Worm (Caenorhabditis elegans) whole organism, L4 larva: ENCODE measurements around the gene C38C6.3.

ENCODE experiments used
- F44E2.7 ChIP-seq: fragments of 200-800 bp; sonication (Bioruptor generic); IDR thresholded peaks from 2 replicates; pipeline ENCODE4 v2.1.2; 2022; ENCODE audit warnings: missing genetic modification characterization, missing compliant biosample characterization
- T20F7.1 ChIP-seq: fragments of 200-800 bp; sonication (Bioruptor generic); optimal IDR thresholded peaks from 2 replicates; lab custom pipeline; 2018; ENCODE audit warnings: mild to moderate bottlenecking, missing genetic modification characterization, missing compliant biosample characterization
- T26A8.4 ChIP-seq: fragments of 200-800 bp; sonication (Bioruptor generic); IDR thresholded peaks from 2 replicates; pipeline ENCODE4 v1.3.6; 2022; ENCODE audit warnings: missing genetic modification characterization, missing compliant biosample characterization
- Y105C5A.15 ChIP-seq: fragments of 200-800 bp; sonication (Bioruptor generic); IDR thresholded peaks from 2 replicates; pipeline ENCODE4 v1.3.6; 2022; ENCODE audit warnings: missing genetic modification characterization, missing compliant biosample characterization
- Y5F2A.4 ChIP-seq: fragments of 200-800 bp; sonication (Bioruptor generic); optimal IDR thresholded peaks from 2 replicates; lab custom pipeline; 2018; ENCODE audit warnings: mild to moderate bottlenecking, missing genetic modification characterization, missing compliant biosample characterization
- ZK337.2 ChIP-seq: fragments of 200-800 bp; sonication (Bioruptor generic); IDR thresholded peaks from 2 replicates; pipeline ENCODE4 v1.3.6; 2022; ENCODE audit warnings: missing genetic modification reagents, missing genetic modification characterization, missing compliant biosample characterization
- ZK546.5 ChIP-seq, 2 experiments: sonication (generic microtip); optimal IDR thresholded peaks; 2 replicates each; lab custom pipeline; 2017; ENCODE audit warnings: missing biosample characterization in 2 of 2, missing genetic modification characterization in 2 of 2
- arid-1 ChIP-seq: fragments of 200-800 bp; sonication (Bioruptor generic); conservative IDR thresholded peaks from 2 replicates; pipeline ENCODE4 v1.3.6; 2022; ENCODE audit warnings: missing genetic modification reagents, missing genetic modification characterization, missing compliant biosample characterization
- ceh-20 ChIP-seq: fragments of 200-800 bp; sonication (Bioruptor generic); IDR thresholded peaks from 2 replicates; pipeline ENCODE4 v1.3.6; 2022; ENCODE audit warnings: missing genetic modification reagents, missing genetic modification characterization, missing compliant biosample characterization
- ceh-28 ChIP-seq: fragments of 150-350 bp; optimal IDR thresholded peaks from 2 replicates; lab custom pipeline; 2014; ENCODE audit warnings: missing biosample characterization, missing genetic modification reagents, missing genetic modification characterization
- ctbp-1 ChIP-seq: fragments of 200-800 bp; sonication (Bioruptor generic); IDR thresholded peaks from 2 replicates; pipeline ENCODE4 v1.3.6; 2022; ENCODE audit warnings: missing genetic modification reagents, missing genetic modification characterization, missing compliant biosample characterization
- daf-19 ChIP-seq: fragments of 200-800 bp; sonication (Bioruptor generic); conservative IDR thresholded peaks from 2 replicates; pipeline ENCODE4 v1.3.6; 2022; ENCODE audit warnings: missing genetic modification characterization, missing compliant biosample characterization
- dmd-8 ChIP-seq: fragments of 200-800 bp; sonication (Bioruptor generic); IDR thresholded peaks from 2 replicates; pipeline ENCODE4 v1.3.6; 2022; ENCODE audit warnings: missing genetic modification characterization, missing compliant biosample characterization
- dmd-9 ChIP-seq: fragments of 200-800 bp; sonication (Bioruptor generic); IDR thresholded peaks from 2 replicates; pipeline ENCODE4 v1.3.6; 2022; ENCODE audit warnings: missing genetic modification reagents, missing genetic modification characterization, missing compliant biosample characterization
- dve-1 ChIP-seq: sonication (generic microtip); optimal IDR thresholded peaks from 2 replicates; lab custom pipeline; 2017; ENCODE audit warnings: antibody characterized with exemption, mild to moderate bottlenecking, missing genetic modification characterization, missing compliant biosample characterization; ENCODE audit not compliant: insufficient read depth
- egl-27 ChIP-seq: sonication (generic microtip); optimal IDR thresholded peaks from 3 replicates; lab custom pipeline; 2017; ENCODE audit warnings: missing biosample characterization, missing genetic modification reagents, missing genetic modification characterization
- fkh-10 ChIP-seq: fragments of 150-350 bp; optimal IDR thresholded peaks from 2 replicates; lab custom pipeline; 2014; ENCODE audit warnings: missing biosample characterization, missing genetic modification reagents, missing genetic modification characterization
- hif-1 ChIP-seq, 2 experiments: sonication (generic microtip); optimal IDR thresholded peaks; 2 replicates each; lab custom pipeline; 2016 to 2017; ENCODE audit warnings: missing compliant biosample characterization in 2 of 2, missing genetic modification characterization in 2 of 2, missing genetic modification reagents in 2 of 2, missing genotype in 2 of 2, mild to moderate bottlenecking in 1 of 2
- hlh-30 ChIP-seq: sonication (generic microtip); optimal IDR thresholded peaks from 2 replicates; lab custom pipeline; 2017; ENCODE audit warnings: antibody characterized with exemption, mild to moderate bottlenecking, missing genetic modification characterization, missing compliant biosample characterization; ENCODE audit not compliant: insufficient read depth
- lin-13 ChIP-seq: fragments of 150-350 bp; optimal IDR thresholded peaks from 2 replicates; lab custom pipeline; 2014; ENCODE audit warnings: missing biosample characterization, missing genetic modification reagents, missing genetic modification characterization
- lin-15B ChIP-seq: fragments of 150-350 bp; sonication (generic microtip); optimal IDR thresholded peaks from 3 replicates; lab custom pipeline; 2014; ENCODE audit warnings: missing biosample characterization, missing genetic modification characterization
- lin-38 ChIP-seq: fragments of 200-800 bp; sonication (Bioruptor generic); IDR thresholded peaks from 2 replicates; pipeline ENCODE4 v1.3.6; 2022; ENCODE audit warnings: missing genetic modification reagents, missing genetic modification characterization, missing compliant biosample characterization
- lin-39 ChIP-seq: fragments of 150-350 bp; optimal IDR thresholded peaks from 2 replicates; lab custom pipeline; 2014; ENCODE audit warnings: missing biosample characterization, missing genetic modification reagents, missing genetic modification characterization
- lir-3 ChIP-seq: sonication (generic microtip); optimal IDR thresholded peaks from 2 replicates; lab custom pipeline; 2016; ENCODE audit warnings: mild to moderate bottlenecking, missing genetic modification characterization, missing compliant biosample characterization
- lsy-2 ChIP-seq, 2 experiments: fragments of 150-350 bp in 1 of 2; sonication (generic microtip) in 1 of 2; optimal IDR thresholded peaks; 2 replicates each; lab custom pipeline; 2014 to 2017; ENCODE audit warnings: missing biosample characterization in 2 of 2, missing genetic modification characterization in 2 of 2
- mep-1 ChIP-seq: fragments of 150-350 bp; sonication (generic microtip); optimal IDR thresholded peaks from 3 replicates; lab custom pipeline; 2014; ENCODE audit warnings: missing biosample characterization, missing genetic modification characterization
- mxl-3 ChIP-seq: fragments of 200-800 bp; sonication (Bioruptor generic); optimal IDR thresholded peaks from 2 replicates; lab custom pipeline; 2018; ENCODE audit warnings: mild to moderate bottlenecking, missing genetic modification characterization, missing compliant biosample characterization
- nhr-10 ChIP-seq: fragments of 150-350 bp; optimal IDR thresholded peaks from 2 replicates; lab custom pipeline; 2014; ENCODE audit warnings: missing biosample characterization, missing genetic modification characterization
- nhr-11 ChIP-seq: fragments of 150-350 bp; optimal IDR thresholded peaks from 2 replicates; lab custom pipeline; 2014; ENCODE audit warnings: missing biosample characterization, missing genetic modification characterization
- nhr-111 ChIP-seq: fragments of 200-800 bp; sonication (Bioruptor generic); optimal IDR thresholded peaks from 2 replicates; lab custom pipeline; 2018; ENCODE audit warnings: mild to moderate bottlenecking, missing genetic modification characterization, missing compliant biosample characterization
- nhr-237 ChIP-seq: sonication (generic microtip); optimal IDR thresholded peaks from 2 replicates; lab custom pipeline; 2017; ENCODE audit warnings: missing biosample characterization, missing genetic modification characterization
- nhr-25 ChIP-seq: sonication (generic microtip); optimal IDR thresholded peaks from 2 replicates; lab custom pipeline; 2017; ENCODE audit warnings: missing genetic modification characterization, mild to moderate bottlenecking, missing compliant biosample characterization, antibody characterized with exemption, moderate library complexity, borderline replicate concordance; ENCODE audit not compliant: insufficient read depth
- nhr-28 ChIP-seq: fragments of 150-350 bp; optimal IDR thresholded peaks from 2 replicates; lab custom pipeline; 2014; ENCODE audit warnings: missing biosample characterization, missing genetic modification characterization
- nhr-6 ChIP-seq: fragments of 150-350 bp; optimal IDR thresholded peaks from 2 replicates; lab custom pipeline; 2014; ENCODE audit warnings: missing biosample characterization, missing genetic modification characterization
- nhr-76 ChIP-seq: fragments of 150-350 bp; optimal IDR thresholded peaks from 2 replicates; lab custom pipeline; 2014; ENCODE audit warnings: missing biosample characterization, missing genetic modification characterization
- nhr-77 ChIP-seq: fragments of 150-350 bp; optimal IDR thresholded peaks from 2 replicates; lab custom pipeline; 2014; ENCODE audit warnings: missing biosample characterization, missing genetic modification characterization
- saeg-2 ChIP-seq: fragments of 200-800 bp; sonication (Bioruptor generic); IDR thresholded peaks from 2 replicates; pipeline ENCODE4 v1.3.6; 2022; ENCODE audit warnings: missing genetic modification reagents, missing genetic modification characterization, missing compliant biosample characterization
- sdz-12 ChIP-seq: fragments of 200-800 bp; sonication (Bioruptor generic); optimal IDR thresholded peaks from 2 replicates; lab custom pipeline; 2018; ENCODE audit warnings: mild to moderate bottlenecking, missing genetic modification characterization, missing compliant biosample characterization
- snpc-4 ChIP-seq: fragments of 150-350 bp; optimal IDR thresholded peaks from 2 replicates; lab custom pipeline; 2014; ENCODE audit warnings: missing biosample characterization, missing genetic modification characterization
- spr-1 ChIP-seq: sonication (generic microtip); optimal IDR thresholded peaks from 2 replicates; lab custom pipeline; 2016; ENCODE audit warnings: mild to moderate bottlenecking, missing genetic modification characterization, missing compliant biosample characterization
- spr-3 ChIP-seq: fragments of 200-800 bp; sonication (Bioruptor generic); optimal IDR thresholded peaks from 2 replicates; lab custom pipeline; 2018; ENCODE audit warnings: mild to moderate bottlenecking, missing genetic modification characterization, missing compliant biosample characterization
- unc-39 ChIP-seq: sonication (generic microtip); optimal IDR thresholded peaks from 2 replicates; lab custom pipeline; 2017; ENCODE audit warnings: missing biosample characterization, missing genetic modification characterization
- unc-62 ChIP-seq, 3 experiments: fragments of 150-350 bp in 1 of 3; sonication (generic microtip); optimal IDR thresholded peaks in 2 of 3; peaks in 1 of 3; 1 replicate in 1 of 3; 2 replicates in 2 of 3; lab custom pipeline; 2014 to 2017; ENCODE audit warnings: missing biosample characterization in 3 of 3, missing genetic modification characterization in 3 of 3, missing genetic modification reagents in 3 of 3, missing genotype in 1 of 3
- zag-1 ChIP-seq: fragments of 150-350 bp; optimal IDR thresholded peaks from 2 replicates; lab custom pipeline; 2014; ENCODE audit warnings: missing biosample characterization, missing genetic modification characterization
- zfp-3 ChIP-seq: fragments of 200-800 bp; sonication (Bioruptor generic); conservative IDR thresholded peaks from 2 replicates; pipeline ENCODE4 v1.3.6; 2022; ENCODE audit warnings: missing genetic modification reagents, missing genetic modification characterization, missing compliant biosample characterization
- ztf-11 ChIP-seq: fragments of 150-350 bp; optimal IDR thresholded peaks from 2 replicates; lab custom pipeline; 2014; ENCODE audit warnings: missing biosample characterization, missing genetic modification characterization
- ztf-7 ChIP-seq: fragments of 150-350 bp; optimal IDR thresholded peaks from 2 replicates; lab custom pipeline; 2014; ENCODE audit warnings: missing biosample characterization, missing genetic modification characterization

C38C6.3 gene

DNA sequence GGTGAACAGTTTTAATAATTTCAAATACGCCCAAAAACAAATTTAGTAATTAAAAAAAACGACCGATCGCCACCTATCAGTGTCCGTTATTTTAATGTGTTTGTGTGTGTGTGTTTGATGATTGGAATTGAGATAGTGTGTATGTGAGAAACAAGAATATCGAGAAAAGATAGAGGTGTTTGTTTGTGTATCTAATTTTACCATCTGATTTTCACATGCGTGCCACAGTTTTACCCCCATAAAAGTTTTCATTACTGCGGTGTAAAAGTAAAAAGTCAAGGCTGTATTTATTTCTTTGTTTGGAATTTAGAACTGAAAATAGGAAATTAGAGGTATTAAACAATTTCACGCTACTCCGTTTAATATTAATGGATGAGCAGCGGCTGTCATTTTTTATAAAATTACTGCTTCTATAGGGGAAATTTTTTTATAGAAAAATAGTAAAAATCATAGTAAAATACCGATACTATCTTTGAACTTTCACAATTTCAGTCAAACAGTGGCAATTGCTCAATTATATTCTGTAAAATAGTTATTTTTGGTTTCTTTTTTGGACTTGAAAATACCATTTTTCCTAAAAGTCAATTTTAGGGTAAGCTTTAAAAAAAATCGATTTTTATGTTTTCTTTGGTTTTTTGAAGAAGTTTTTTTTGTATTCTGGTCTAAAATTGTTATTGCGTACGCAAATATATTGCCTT is 32.8 kb upstream of the C38C6.3 start (continued):
- TF ChIP-seq zag-1 (tag; lab: Kevin White, UChicago), result no peak
- no peak for TF ChIP-seq unc-62 (GFP tag; optimal IDR thresholded peaks at IDR 0.05 in 1 of 2; lab: Kevin White, UChicago)
- TF ChIP-seq unc-62 (tag; optimal IDR thresholded peaks at IDR 0.05; lab: Kevin White, UChicago), result no peak
- TF ChIP-seq nhr-76 (tag; lab: Kevin White, UChicago), result no peak
- no peak for TF ChIP-seq ztf-7 (tag; lab: Kevin White, UChicago)
- TF ChIP-seq hif-1 (tag; optimal IDR thresholded peaks at IDR 0.05; lab: Kevin White, UChicago), result peak in 1 of 2 experiments; percentile 28
- no peak; the same call in 1 of the 2 replicates for TF ChIP-seq ceh-20
- TF ChIP-seq T20F7.1, result no peak
- TF ChIP-seq mxl-3, result peak; percentile 28
- no peak for TF ChIP-seq dmd-9 (GFP tag; lab: Robert Waterston, UW)
- TF ChIP-seq Y5F2A.4, result no peak
- 0 out of 2 replicates have a peak, but pooled peaks have one; percentile 57 for TF ChIP-seq saeg-2 (GFP tag; lab: Robert Waterston, UW)
- peak; percentile 85 for TF ChIP-seq nhr-28 (tag; lab: Kevin White, UChicago)
- no peak for TF ChIP-seq T26A8.4 (GFP tag; lab: Robert Waterston, UW)
- TF ChIP-seq nhr-111 (GFP tag; lab: Kevin White, UChicago), result no peak
- TF ChIP-seq ztf-11 (tag; lab: Kevin White, UChicago), result no peak
- peak; percentile 87 for TF ChIP-seq nhr-77 (tag; lab: Kevin White, UChicago)
- no peak for TF ChIP-seq lin-38 (GFP tag; lab: Robert Waterston, UW)
- peak; percentile 32 for TF ChIP-seq hlh-30
- TF ChIP-seq spr-3 (GFP tag; lab: Kevin White, UChicago), result no peak
- peak in 1 of 2 experiments; percentile 33 for TF ChIP-seq lsy-2 (tag; optimal IDR thresholded peaks at IDR 0.05; lab: Kevin White, UChicago)
- TF ChIP-seq dve-1 (tag; lab: Kevin White, UChicago), result peak; percentile 15
- TF ChIP-seq spr-1 (tag; lab: Kevin White, UChicago), result no peak
- peak; percentile 1 for TF ChIP-seq nhr-6
- no peak for TF ChIP-seq arid-1
- TF ChIP-seq egl-27 (tag; lab: Kevin White, UChicago), result no peak
- TF ChIP-seq zfp-3 (GFP tag; lab: Robert Waterston, UW), result peak; percentile 74

DNA sequence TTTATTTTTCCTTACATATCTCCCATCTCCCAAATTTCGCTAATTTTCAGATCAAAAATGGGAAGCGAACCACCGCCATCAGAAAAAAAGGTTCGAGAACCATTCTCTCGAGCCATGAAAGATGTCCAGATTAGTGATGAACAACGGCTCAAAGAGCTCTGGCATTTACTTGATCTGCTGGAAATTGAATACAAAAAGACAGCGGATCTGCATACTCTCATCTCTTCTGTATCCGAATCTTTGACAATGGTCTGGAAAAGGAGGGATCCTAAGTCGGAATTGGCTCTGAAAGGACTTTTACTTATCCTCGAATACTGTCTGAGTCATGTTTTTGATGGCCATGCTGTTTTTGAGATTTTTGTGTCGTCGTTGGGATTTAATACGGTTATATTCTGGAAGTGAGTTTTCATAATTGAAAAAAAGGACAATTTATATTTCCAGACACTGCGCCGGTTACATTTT is 32.0 kb upstream of the C38C6.3 start, which contains the start of gene tps-2:
Gene tps-2 (plus strand): TSS at position 51 of the 462 bp plus-strand sequence.
- TF ChIP-seq ZK546.5 (tag; optimal IDR thresholded peaks at IDR 0.05; lab: Kevin White, UChicago) (no peak), lin-39 (no peak), ctbp-1 (GFP tag; lab: Robert Waterston, UW) (peak; percentile 29; the same call in 1 of the 2 replicates), nhr-11 (tag; lab: Kevin White, UChicago) (no peak), daf-19 (GFP tag; lab: Robert Waterston, UW) (no peak), lsy-2 (tag; optimal IDR thresholded peaks at IDR 0.05; lab: Kevin White, UChicago) (peak in 1 of 2 experiments; percentile 18), F44E2.7 (GFP tag; lab: Robert Waterston, UW) (no peak), nhr-25 (tag; lab: Kevin White, UChicago) (no peak), arid-1 (peak; percentile 12; the same call in 1 of the 2 replicates), ztf-7 (tag; lab: Kevin White, UChicago) (no peak), lin-15B (no peak), nhr-76 (tag; lab: Kevin White, UChicago) (no peak), lin-38 (GFP tag; lab: Robert Waterston, UW) (no peak), dmd-8 (no peak), nhr-6 (no peak), Y105C5A.15 (GFP tag; lab: Robert Waterston, UW) (0 out of 2 replicates have a peak, but pooled peaks have one; percentile 28), unc-62 (GFP tag; optimal IDR thresholded peaks at IDR 0.05 in 1 of 2; lab: Kevin White, UChicago) (no peak), unc-62 (tag; optimal IDR thresholded peaks at IDR 0.05; lab: Kevin White, UChicago) (no peak), nhr-10 (no peak), sdz-12 (GFP tag; lab: Kevin White, UChicago) (peak; percentile 28), lin-13 (GFP tag; lab: Kevin White, UChicago) (no peak), snpc-4 (tag; lab: Kevin White, UChicago) (no peak), nhr-237 (no peak), ceh-28 (no peak), egl-27 (tag; lab: Kevin White, UChicago) (no peak), spr-1 (tag; lab: Kevin White, UChicago) (no peak), lir-3 (tag; lab: Kevin White, UChicago) (no peak), mep-1 (tag; lab: Kevin White, UChicago) (peak; percentile 9), ZK337.2 (GFP tag; lab: Robert Waterston, UW) (no peak), unc-39 (tag; lab: Kevin White, UChicago) (no peak), fkh-10 (GFP tag; lab: Kevin White, UChicago) (no peak)
